Worm (Caenorhabditis elegans) whole organism, young adult: ENCODE measurements around the gene srh-245.

ENCODE experiments used
- F52B5.7 ChIP-seq: sonication (generic microtip); optimal IDR thresholded peaks from 2 replicates; lab custom pipeline; 2016; ENCODE audit warnings: mild to moderate bottlenecking, missing genetic modification characterization, missing compliant biosample characterization
- ccch-3 ChIP-seq: fragments of 200-800 bp; sonication (Bioruptor generic); optimal IDR thresholded peaks from 2 replicates; lab custom pipeline; 2018; ENCODE audit warnings: mild to moderate bottlenecking, missing genetic modification characterization, missing compliant biosample characterization
- ceh-40 ChIP-seq: fragments of 200-800 bp; sonication (Bioruptor generic); IDR thresholded peaks from 2 replicates; pipeline ENCODE4 v1.3.6; 2022; ENCODE audit warnings: missing genetic modification characterization, missing compliant biosample characterization
- lsy-27 ChIP-seq: sonication (generic microtip); optimal IDR thresholded peaks from 2 replicates; lab custom pipeline; 2017; ENCODE audit warnings: missing genetic modification characterization, mild to moderate bottlenecking, missing compliant biosample characterization, antibody characterized with exemption, missing genotype, borderline replicate concordance; ENCODE audit not compliant: insufficient read depth
- mes-4 ChIP-seq: sonication (generic microtip); optimal IDR thresholded peaks from 2 replicates; lab custom pipeline; 2016; ENCODE audit warnings: missing genotype, missing genetic modification characterization, missing compliant biosample characterization
- nhr-90 ChIP-seq: sonication (generic microtip); optimal IDR thresholded peaks from 2 replicates; lab custom pipeline; 2016; ENCODE audit warnings: missing genotype, mild to moderate bottlenecking, missing genetic modification characterization, missing compliant biosample characterization
- sdz-38 ChIP-seq: sonication (generic microtip); optimal IDR thresholded peaks from 2 replicates; lab custom pipeline; 2016; ENCODE audit warnings: missing genotype, missing genetic modification characterization, missing compliant biosample characterization
- snpc-4 ChIP-seq, 5 experiments: fragments of 150-350 bp in 1 of 5; sonication (generic microtip) in 4 of 5; optimal IDR thresholded peaks; 2 replicates each; lab custom pipeline; 2014 to 2018; ENCODE audit warnings: missing genetic modification characterization in 5 of 5, missing biosample characterization in 3 of 5, antibody characterized with exemption in 2 of 5, mild to moderate bottlenecking in 2 of 5, missing compliant biosample characterization in 2 of 5, missing genotype in 2 of 5, moderate library complexity in 2 of 5, missing genetic modification reagents in 1 of 5
- tbp1 ChIP-seq: fragments of 200-800 bp; sonication (Bioruptor generic); optimal IDR thresholded peaks from 2 replicates; lab custom pipeline; 2018; ENCODE audit warnings: mild to moderate bottlenecking, missing genetic modification characterization, missing compliant biosample characterization
- ztf-6 ChIP-seq: fragments of 200-800 bp; sonication (Bioruptor generic); IDR thresholded peaks from 2 replicates; pipeline ENCODE4 v1.3.6; 2022; ENCODE audit warnings: missing genetic modification reagents, missing genetic modification characterization, missing compliant biosample characterization

DNA sequence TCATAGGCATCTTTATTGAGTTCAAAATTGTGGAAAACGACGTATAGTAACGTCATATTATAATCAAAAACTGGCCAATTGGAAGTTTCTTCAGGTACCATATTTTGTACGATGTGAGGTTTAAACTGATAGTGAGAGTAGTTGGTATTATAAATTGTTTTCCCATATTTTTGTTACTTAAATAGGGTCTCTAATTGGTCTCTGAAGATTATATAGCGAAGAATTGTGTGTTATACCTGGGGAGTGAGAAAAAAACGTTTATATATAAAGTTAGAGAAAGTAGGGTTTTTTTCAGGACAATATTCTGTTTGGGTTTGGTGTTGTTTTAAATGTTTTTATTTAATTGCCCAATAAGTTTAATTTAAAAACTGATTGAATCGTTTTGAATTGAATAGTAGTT lies 30.8 kb downstream of the srh-245 start, which contains the start of gene srt-17:
- TF ChIP-seq ceh-40 (GFP tag; lab: Robert Waterston, UW) (no peak), mes-4 (tag; lab: Kevin White, UChicago) (no peak), ztf-6 (GFP tag; lab: Robert Waterston, UW) (no peak), ccch-3 (no peak), lsy-27 (tag; lab: Kevin White, UChicago) (no peak), tbp1 (GFP tag; lab: Kevin White, UChicago) (no peak), F52B5.7 (tag; lab: Kevin White, UChicago) (no peak), sdz-38 (no peak), nhr-90 (no peak), snpc-4 (GFP tag; optimal IDR thresholded peaks at IDR 0.05; lab: Kevin White, UChicago) (no peak), snpc-4 (tag; optimal IDR thresholded peaks at IDR 0.05; lab: Kevin White, UChicago) (no peak)
